Worm (Caenorhabditis elegans) whole organism, early embryonic: ENCODE measurements around the gene B0524.5.

Experiments used
- B0310.2 ChIP-seq: sonication (generic microtip); optimal IDR thresholded peaks from 2 replicates; lab custom pipeline; 2016; ENCODE audit warnings: mild to moderate bottlenecking, missing genetic modification characterization, missing compliant biosample characterization
- F13C5.2 ChIP-seq: sonication (generic microtip); optimal IDR thresholded peaks from 2 replicates; lab custom pipeline; 2017; ENCODE audit warnings: mild to moderate bottlenecking, missing genetic modification characterization, inconsistent platforms, missing compliant biosample characterization
- aly-1 ChIP-seq: sonication (generic microtip); optimal IDR thresholded peaks from 2 replicates; lab custom pipeline; 2016; ENCODE audit warnings: missing genetic modification characterization, missing compliant biosample characterization
- ama-1 ChIP-seq: fragments of 150-350 bp; optimal IDR thresholded peaks from 2 replicates; lab custom pipeline; 2014
- ceh-13 ChIP-seq: fragments of 200-800 bp; sonication (Bioruptor generic); optimal IDR thresholded peaks from 2 replicates; lab custom pipeline; 2018; ENCODE audit warnings: mild to moderate bottlenecking, missing genetic modification characterization, missing compliant biosample characterization
- ets-7 ChIP-seq: sonication (generic microtip); optimal IDR thresholded peaks from 2 replicates; lab custom pipeline; 2016; ENCODE audit warnings: missing genotype, missing genetic modification characterization, missing compliant biosample characterization
- hmbx-1 ChIP-seq: sonication (generic microtip); optimal IDR thresholded peaks from 2 replicates; lab custom pipeline; 2016; ENCODE audit warnings: mild to moderate bottlenecking, missing genetic modification characterization, missing compliant biosample characterization
- hmg-4 ChIP-seq: fragments of 200-800 bp; sonication (Bioruptor generic); optimal IDR thresholded peaks from 2 replicates; lab custom pipeline; 2018; ENCODE audit warnings: mild to moderate bottlenecking, missing genetic modification characterization, missing compliant biosample characterization
- hnd-1 ChIP-seq: sonication (generic microtip); optimal IDR thresholded peaks from 2 replicates; lab custom pipeline; 2016; ENCODE audit warnings: missing genetic modification characterization, missing compliant biosample characterization
- pes-1 ChIP-seq: fragments of 200-800 bp; sonication (Bioruptor generic); IDR thresholded peaks from 2 replicates; pipeline ENCODE4 v1.3.6; 2022; ENCODE audit warnings: missing genetic modification reagents, missing genetic modification characterization, missing compliant biosample characterization
- scrt-1 ChIP-seq: fragments of 200-800 bp; sonication (Bioruptor generic); IDR thresholded peaks from 2 replicates; pipeline ENCODE4 v1.3.6; 2022; ENCODE audit warnings: missing genetic modification characterization, missing compliant biosample characterization
- sea-1 ChIP-seq: fragments of 200-800 bp; sonication (Bioruptor generic); conservative IDR thresholded peaks from 2 replicates; pipeline ENCODE4 v1.3.6; 2022; ENCODE audit warnings: missing genetic modification characterization, missing compliant biosample characterization
- tbx-11 ChIP-seq: fragments of 200-800 bp; sonication (Bioruptor generic); IDR thresholded peaks from 2 replicates; pipeline ENCODE4 v1.3.6; 2022; ENCODE audit warnings: missing genetic modification characterization, missing compliant biosample characterization

Gene B0524.5

ce11 chrIII:1852126-1852717, 41.5 kb downstream of the B0524.5 start:
- TF ChIP-seq ets-7 (tag; lab: Kevin White, UChicago) (no peak), hnd-1 (tag; lab: Kevin White, UChicago) (no peak), scrt-1 (no peak), tbx-11 (no peak), pes-1 (GFP tag; lab: Robert Waterston, UW) (no peak), F13C5.2 (tag; lab: Kevin White, UChicago) (no peak), B0310.2 (tag; lab: Kevin White, UChicago) (no peak), ama-1 (lab: Kevin White, UChicago) (no peak), ceh-13 (no peak)

- TF ChIP-seq hmg-4 (GFP tag; lab: Kevin White, UChicago) (no peak), hmbx-1 (tag; lab: Kevin White, UChicago) (no peak), aly-1 (tag; lab: Kevin White, UChicago) (no peak), sea-1 (GFP tag; lab: Robert Waterston, UW) (no peak), scrt-1 (no peak)
Measured at ce11 chrIII:1848747-1849146, 44.9 kb downstream of the B0524.5 start, which contains the start of gene pqn-82. Gene pqn-82 (plus strand): TSS chrIII:1849047.
